Worm (Caenorhabditis elegans) whole organism, L4 larva: ENCODE data around the gene nlp-76.
"Not testable (repeated sequence)": the region's sequence is repeated elsewhere in the genome, so short reads cannot be mapped to it uniquely, and the experiment has no call there.

ENCODE experiments used
- mdt-29 ChIP-seq: fragments of 200-800 bp; sonication (Bioruptor generic); IDR thresholded peaks from 2 replicates; pipeline ENCODE4 v1.3.6; 2022; ENCODE audit warnings: missing genetic modification reagents, missing genetic modification characterization, missing compliant biosample characterization
- skn-1 ChIP-seq: fragments of 150-350 bp; optimal IDR thresholded peaks from 2 replicates; lab custom pipeline; 2014; ENCODE audit warnings: missing biosample characterization, missing genetic modification characterization

DNA sequence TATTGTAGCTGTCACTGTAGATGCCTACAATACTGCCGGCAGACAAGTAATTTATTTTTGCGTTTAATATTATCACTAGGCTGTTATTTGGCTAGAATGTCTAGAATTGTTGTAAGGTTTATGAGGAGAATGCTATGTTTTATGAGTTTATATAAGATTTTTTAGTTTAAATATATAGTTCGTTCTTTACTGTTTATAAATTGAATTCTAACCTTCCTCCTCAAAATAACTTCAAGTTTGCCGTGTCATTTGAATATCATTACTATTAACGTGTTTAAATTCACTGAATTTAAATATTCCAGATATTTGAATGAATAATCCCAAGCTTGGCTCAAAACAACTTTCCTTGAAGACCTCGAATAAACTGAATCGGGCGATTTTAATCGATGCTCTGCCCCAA, 50.3 kb downstream of the nlp-76 start, which contains the start of gene R09A8.1:
- TF ChIP-seq mdt-29 (GFP tag; lab: Robert Waterston, UW); skn-1 (tag; lab: Kevin White, UChicago): not testable (repeated sequence)
